Fruit fly (Drosophila melanogaster): Measurements from ENCODE around the gene mtgo.

mtgo gene

dm6 chr2L:16601515-16602026, 56.8 kb downstream of the mtgo start (continued):
- no peak for TF ChIP-seq otp (GFP tag; IDR thresholded peaks at IDR 0.05)
- no peak for TF ChIP-seq pfk (GFP tag; optimal IDR thresholded peaks at IDR 0.05)
- TF ChIP-seq Deaf1 (tag; optimal IDR thresholded peaks at IDR 0.05), result peak; percentile 100
- TF ChIP-seq CG9215 (GFP tag; IDR thresholded peaks at IDR 0.05), result no peak
- TF ChIP-seq CG4707 (GFP tag; optimal IDR thresholded peaks at IDR 0.05), result no peak
- no peak for TF ChIP-seq CG7556 (GFP tag; optimal IDR thresholded peaks at IDR 0.05)
- 0 out of 2 replicates have a peak, but pooled peaks have one; percentile 37 for TF ChIP-seq HLH3B (GFP tag; IDR thresholded peaks at IDR 0.05)
- peak; percentile 95 for TF ChIP-seq CG17359 (tag; optimal IDR thresholded peaks at IDR 0.05)
- TF ChIP-seq Oli (tag; optimal IDR thresholded peaks at IDR 0.05), result no peak
- peak; percentile 37 for TF ChIP-seq nau (GFP tag; optimal IDR thresholded peaks at IDR 0.05)
- no peak for TF ChIP-seq Hr39 (optimal IDR thresholded peaks at IDR 0.05)
- TF ChIP-seq CG8281 (tag; optimal IDR thresholded peaks at IDR 0.05), result no peak
- no peak for TF ChIP-seq CG17328 (GFP tag; IDR thresholded peaks at IDR 0.05)
- no peak for TF ChIP-seq slp2 (GFP tag; optimal IDR thresholded peaks at IDR 0.05)
- TF ChIP-seq CG4424 (GFP tag; optimal IDR thresholded peaks at IDR 0.05), result no peak
- TF ChIP-seq gro (GFP tag; optimal IDR thresholded peaks at IDR 0.05), result peak; percentile 59
- TF ChIP-seq CG15514 (GFP tag; optimal IDR thresholded peaks at IDR 0.05), result no peak
- TF ChIP-seq Sox100B (GFP tag; optimal IDR thresholded peaks at IDR 0.05), result no peak
- TF ChIP-seq Xrp1 (GFP tag; IDR thresholded peaks at IDR 0.05), result no peak
- no peak for TF ChIP-seq Bdp1 (GFP tag; optimal IDR thresholded peaks at IDR 0.05)
- TF ChIP-seq CG18599 (GFP tag; optimal IDR thresholded peaks at IDR 0.05), result peak; percentile 22
- TF ChIP-seq her (GFP tag; optimal IDR thresholded peaks at IDR 0.05), result peak; percentile 67
- no peak for TF ChIP-seq Fer2 (tag; optimal IDR thresholded peaks at IDR 0.05)
- no peak for TF ChIP-seq dmrt99B (tag; optimal IDR thresholded peaks at IDR 0.05)
- TF ChIP-seq CG10462 (GFP tag; optimal IDR thresholded peaks at IDR 0.05), result no peak
- TF ChIP-seq CG2120 (GFP tag; optimal IDR thresholded peaks at IDR 0.05), result no peak
- TF ChIP-seq ac (GFP tag; optimal IDR thresholded peaks at IDR 0.05), result no peak
- TF ChIP-seq exex (tag; optimal IDR thresholded peaks at IDR 0.05), result peak; percentile 7
- TF ChIP-seq btn (GFP tag; optimal IDR thresholded peaks at IDR 0.05), result no peak
- peak; percentile 98 for TF ChIP-seq chinmo (GFP tag; IDR thresholded peaks at IDR 0.05; ENCODE audit: partially characterized antibody)
- TF ChIP-seq wdn (GFP tag; IDR thresholded peaks at IDR 0.05), result 0 out of 2 replicates have a peak, but pooled peaks have one; percentile 27
- TF ChIP-seq CG3407 (GFP tag; optimal IDR thresholded peaks at IDR 0.05), result no peak
- peak; percentile 58; the same call in 1 of the 2 replicates for TF ChIP-seq amos (GFP tag; IDR thresholded peaks at IDR 0.05; ENCODE audit: partially characterized antibody)
- TF ChIP-seq jing (GFP tag; optimal IDR thresholded peaks at IDR 0.05), result peak; percentile 61
- peak; percentile 52; the same call in 1 of the 2 replicates for TF ChIP-seq Atf6 (GFP tag; IDR thresholded peaks at IDR 0.05)
- TF ChIP-seq sima (GFP tag; optimal IDR thresholded peaks at IDR 0.05), result no peak
- peak; percentile 77 for TF ChIP-seq cad (GFP tag; optimal IDR thresholded peaks at IDR 0.05)
- TF ChIP-seq CG15011 (GFP tag; optimal IDR thresholded peaks at IDR 0.05), result no peak
- TF ChIP-seq CG32767 (GFP tag; IDR thresholded peaks at IDR 0.05), result peak; percentile 42; the same call in 1 of the 2 replicates
- TF ChIP-seq CG11085 (GFP tag; IDR thresholded peaks at IDR 0.05), result no peak; the same call in 1 of the 2 replicates
- no peak for TF ChIP-seq vnd (GFP tag; IDR thresholded peaks at IDR 0.05; ENCODE audit: partially characterized antibody)
- TF ChIP-seq CG2202 (tag; optimal IDR thresholded peaks at IDR 0.05), result no peak
- no peak for TF ChIP-seq Sry-δ (GFP tag; optimal IDR thresholded peaks at IDR 0.05)
- TF ChIP-seq z (GFP tag; IDR thresholded peaks at IDR 0.05), result peak; percentile 92
- peak; percentile 77 for TF ChIP-seq CG8924 (tag; optimal IDR thresholded peaks at IDR 0.05)
- no peak for TF ChIP-seq wor (GFP tag; IDR thresholded peaks at IDR 0.05)
- no peak for TF ChIP-seq gem (tag; optimal IDR thresholded peaks at IDR 0.05)
- TF ChIP-seq Rx (GFP tag; IDR thresholded peaks at IDR 0.05), result no peak
- no peak for TF ChIP-seq Myb (GFP tag; optimal IDR thresholded peaks at IDR 0.05)
- TF ChIP-seq CG2889 (GFP tag; IDR thresholded peaks at IDR 0.05), result no peak
- TF ChIP-seq CG6813 (GFP tag; optimal IDR thresholded peaks at IDR 0.05), result no peak

All from whole organism, embryonic.